Fruit fly (Drosophila melanogaster): ENCODE measurements around the gene CG33107.

DNA sequence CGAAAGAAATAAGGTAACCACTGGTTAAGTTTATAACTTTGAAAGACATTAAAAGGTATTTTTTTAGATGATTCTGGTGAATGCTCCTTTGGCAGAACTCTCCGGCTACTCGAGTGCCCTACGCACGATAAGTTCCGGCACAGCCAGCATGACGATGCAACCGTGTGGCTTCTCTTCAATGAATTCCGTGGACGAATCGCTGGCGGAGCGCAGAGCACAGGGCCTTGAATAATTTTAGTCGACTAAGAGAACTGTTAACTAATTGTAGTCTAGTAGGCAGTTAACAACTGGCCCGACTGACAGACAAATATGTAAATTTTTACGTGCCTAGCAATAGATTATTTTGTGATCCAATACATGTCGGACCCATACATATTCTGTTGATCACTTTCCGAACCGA, 31.7 kb upstream of the CG33107 start, which contains the start of gene CG31161:
- TF ChIP-seq CTCF (optimal IDR thresholded peaks at IDR 0.05) (no peak), CG8478 (optimal IDR thresholded peaks at IDR 0.05) (no peak)
